Fruit fly (Drosophila melanogaster): ENCODE results near the gene CG9231.

CG9231 gene

dm6 chr3L:19552136-19552773 is 33.5 kb downstream of the CG9231 start, which contains the start of the genes Ltn1 and CG9300 (continued):
- no peak for TF ChIP-seq CG33557 (GFP tag; optimal IDR thresholded peaks at IDR 0.05)
- no peak for TF ChIP-seq wor (GFP tag; IDR thresholded peaks at IDR 0.05)
- TF ChIP-seq CG2712 (tag; optimal IDR thresholded peaks at IDR 0.05) = no peak
- TF ChIP-seq Bdp1 (GFP tag; optimal IDR thresholded peaks at IDR 0.05) = peak; percentile 24
- no peak for TF ChIP-seq corto (GFP tag; optimal IDR thresholded peaks at IDR 0.05)
- no peak for TF ChIP-seq Poxn (GFP tag; IDR thresholded peaks at IDR 0.05)
- TF ChIP-seq gt (GFP tag; IDR thresholded peaks at IDR 0.05) = no peak
- peak; percentile 0 for TF ChIP-seq vfl (GFP tag; optimal IDR thresholded peaks at IDR 0.05)
- TF ChIP-seq Trl (optimal IDR thresholded peaks at IDR 0.05) = no peak
- peak; percentile 53 for TF ChIP-seq Trl (GFP tag; optimal IDR thresholded peaks at IDR 0.05)
- TF ChIP-seq Ada2b (GFP tag; IDR thresholded peaks at IDR 0.05) = no peak
- TF ChIP-seq CG6689 (GFP tag; IDR thresholded peaks at IDR 0.05) = no peak
- peak; percentile 21 for TF ChIP-seq crc (GFP tag; optimal IDR thresholded peaks at IDR 0.05)
- TF ChIP-seq CG14860 (GFP tag; IDR thresholded peaks at IDR 0.05; ENCODE audit: partially characterized antibody) = no peak
- TF ChIP-seq CG11723 (GFP tag; optimal IDR thresholded peaks at IDR 0.05) = no peak
- TF ChIP-seq ato (GFP tag; IDR thresholded peaks at IDR 0.05; ENCODE audit: partially characterized antibody) = 0 out of 2 replicates have a peak, but pooled peaks have one; percentile 5
- TF ChIP-seq Awh (GFP tag; IDR thresholded peaks at IDR 0.05) = 0 out of 2 replicates have a peak, but pooled peaks have one; percentile 8
- peak; percentile 55 for TF ChIP-seq CG7987 (GFP tag; optimal IDR thresholded peaks at IDR 0.05)
- no peak for TF ChIP-seq mam (GFP tag; optimal IDR thresholded peaks at IDR 0.05)
- no peak for TF ChIP-seq CG3726 (GFP tag; IDR thresholded peaks at IDR 0.05)
- TF ChIP-seq CG34376 (GFP tag; optimal IDR thresholded peaks at IDR 0.05) = peak; percentile 52
- TF ChIP-seq CG1233 (GFP tag; optimal IDR thresholded peaks at IDR 0.05) = no peak
- no peak for TF ChIP-seq onecut (GFP tag; IDR thresholded peaks at IDR 0.05)
- peak; percentile 17 for TF ChIP-seq Hsf (GFP tag; optimal IDR thresholded peaks at IDR 0.05)
- no peak for TF ChIP-seq pros (GFP tag; optimal IDR thresholded peaks at IDR 0.05)
- TF ChIP-seq CG3163 (GFP tag; optimal IDR thresholded peaks at IDR 0.05) = peak; percentile 18
- TF ChIP-seq Hey (tag; optimal IDR thresholded peaks at IDR 0.05) = peak; percentile 39
- no peak for TF ChIP-seq Spps (tag; optimal IDR thresholded peaks at IDR 0.05)
- peak in 1 of 2 experiments; percentile 3 for TF ChIP-seq Hr51 (GFP tag; optimal IDR thresholded peaks at IDR 0.05)
- peak; percentile 64 for TF ChIP-seq CHES-1-like (GFP tag; optimal IDR thresholded peaks at IDR 0.05)
- peak; percentile 61 for TF ChIP-seq ewg (GFP tag; optimal IDR thresholded peaks at IDR 0.05)
- no peak for TF ChIP-seq CG10543 (GFP tag; optimal IDR thresholded peaks at IDR 0.05)
- TF ChIP-seq CG6654 (GFP tag; optimal IDR thresholded peaks at IDR 0.05) = no peak
- TF ChIP-seq amos (GFP tag; IDR thresholded peaks at IDR 0.05; ENCODE audit: partially characterized antibody) = peak; percentile 65
- no peak for TF ChIP-seq abd-A (tag; optimal IDR thresholded peaks at IDR 0.05)
- no peak for TF ChIP-seq CG4854 (GFP tag; optimal IDR thresholded peaks at IDR 0.05)
- TF ChIP-seq CG31365 (tag; optimal IDR thresholded peaks at IDR 0.05) = peak; percentile 8
- no peak for TF ChIP-seq CG6272 (GFP tag; IDR thresholded peaks at IDR 0.05)
- TF ChIP-seq CG9797 (GFP tag; optimal IDR thresholded peaks at IDR 0.05) = peak; percentile 59
- no peak for TF ChIP-seq disco-r (GFP tag; optimal IDR thresholded peaks at IDR 0.05)
- TF ChIP-seq gfzf (GFP tag; optimal IDR thresholded peaks at IDR 0.05) = peak; percentile 52
- no peak for TF ChIP-seq prd (optimal IDR thresholded peaks at IDR 0.05)
- TF ChIP-seq prd (GFP tag; IDR thresholded peaks at IDR 0.05) = peak; percentile 33; the same call in 1 of the 3 replicates
- no peak for TF ChIP-seq Gug (GFP tag; IDR thresholded peaks at IDR 0.05)
- TF ChIP-seq vvl (GFP tag; IDR thresholded peaks at IDR 0.05) = no peak
- TF ChIP-seq CG17829 (tag; optimal IDR thresholded peaks at IDR 0.05) = peak; percentile 47
- no peak for TF ChIP-seq Nf-YA (GFP tag; IDR thresholded peaks at IDR 0.05)
- no peak for TF ChIP-seq eyg (GFP tag; optimal IDR thresholded peaks at IDR 0.05)
- no peak for TF ChIP-seq Doc2 (GFP tag; IDR thresholded peaks at IDR 0.05)
- TF ChIP-seq sc (optimal IDR thresholded peaks at IDR 0.05) = no peak
- TF ChIP-seq sc (GFP tag; optimal IDR thresholded peaks at IDR 0.05) = no peak

All from whole organism, embryonic.